Worm (Caenorhabditis elegans) whole organism, L1 larva: ENCODE results near the gene F44B9.9.

Source experiments
- efl-1 ChIP-seq, 4 experiments: fragments of 150-350 bp; optimal IDR thresholded peaks in 3 of 4; peaks in 1 of 4; 1 replicate in 1 of 4; 2 replicates in 3 of 4; lab custom pipeline; 2014; ENCODE audit warnings: missing biosample characterization in 2 of 4, missing genetic modification characterization in 2 of 4, missing genetic modification reagents in 2 of 4
- efl-3 ChIP-seq: fragments of 200-800 bp; sonication (Bioruptor generic); optimal IDR thresholded peaks from 2 replicates; lab custom pipeline; 2018; ENCODE audit warnings: mild to moderate bottlenecking, missing genetic modification characterization, missing compliant biosample characterization
- fkh-10 ChIP-seq: sonication (generic microtip); optimal IDR thresholded peaks from 2 replicates; lab custom pipeline; 2017; ENCODE audit warnings: missing biosample characterization, missing genetic modification reagents, missing genetic modification characterization
- hpl-2 ChIP-seq: fragments of 150-350 bp; optimal IDR thresholded peaks from 2 replicates; lab custom pipeline; 2014; ENCODE audit warnings: missing biosample characterization, missing genetic modification reagents, missing genetic modification characterization
- jun-1 ChIP-seq: fragments of 150-350 bp; optimal IDR thresholded peaks from 2 replicates; lab custom pipeline; 2014; ENCODE audit warnings: missing biosample characterization, missing genetic modification reagents, missing genetic modification characterization
- nhr-11 ChIP-seq: fragments of 150-350 bp; optimal IDR thresholded peaks from 2 replicates; lab custom pipeline; 2014; ENCODE audit warnings: missing biosample characterization, missing genetic modification characterization
- nhr-76 ChIP-seq: sonication (generic microtip); optimal IDR thresholded peaks from 2 replicates; lab custom pipeline; 2017; ENCODE audit warnings: missing biosample characterization, missing genetic modification characterization
- nhr-77 ChIP-seq: fragments of 150-350 bp; optimal IDR thresholded peaks from 2 replicates; lab custom pipeline; 2014; ENCODE audit warnings: missing biosample characterization, missing genetic modification characterization
- pax-3 ChIP-seq: fragments of 200-800 bp; sonication (Bioruptor generic); optimal IDR thresholded peaks from 2 replicates; lab custom pipeline; 2018; ENCODE audit warnings: mild to moderate bottlenecking, missing genetic modification characterization, moderate library complexity, missing compliant biosample characterization
- unc-130 ChIP-seq: fragments of 150-350 bp; optimal IDR thresholded peaks from 2 replicates; lab custom pipeline; 2017; ENCODE audit warnings: missing biosample characterization, missing genetic modification characterization, inconsistent platforms

ce11 chrIII:8036050-8036449 is 5.2 kb upstream of the F44B9.9 start:
- TF ChIP-seq nhr-77 (tag; lab: Kevin White, UChicago) (no peak), jun-1 (no peak), nhr-76 (no peak), efl-3 (no peak), nhr-11 (tag; lab: Kevin White, UChicago) (no peak), efl-1 (optimal IDR thresholded peaks at IDR 0.05; lab: Kevin White, UChicago) (no peak), efl-1 (GFP tag; optimal IDR thresholded peaks at IDR 0.05 in 1 of 2; lab: Kevin White, UChicago) (no peak), pax-3 (tag; lab: Kevin White, UChicago) (no peak), hpl-2 (GFP tag; lab: Kevin White, UChicago) (no peak), fkh-10 (GFP tag; lab: Kevin White, UChicago) (no peak), unc-130 (no peak)
